Fruit fly (Drosophila melanogaster): ENCODE data around the gene Etfb.

The Etfb gene

DNA sequence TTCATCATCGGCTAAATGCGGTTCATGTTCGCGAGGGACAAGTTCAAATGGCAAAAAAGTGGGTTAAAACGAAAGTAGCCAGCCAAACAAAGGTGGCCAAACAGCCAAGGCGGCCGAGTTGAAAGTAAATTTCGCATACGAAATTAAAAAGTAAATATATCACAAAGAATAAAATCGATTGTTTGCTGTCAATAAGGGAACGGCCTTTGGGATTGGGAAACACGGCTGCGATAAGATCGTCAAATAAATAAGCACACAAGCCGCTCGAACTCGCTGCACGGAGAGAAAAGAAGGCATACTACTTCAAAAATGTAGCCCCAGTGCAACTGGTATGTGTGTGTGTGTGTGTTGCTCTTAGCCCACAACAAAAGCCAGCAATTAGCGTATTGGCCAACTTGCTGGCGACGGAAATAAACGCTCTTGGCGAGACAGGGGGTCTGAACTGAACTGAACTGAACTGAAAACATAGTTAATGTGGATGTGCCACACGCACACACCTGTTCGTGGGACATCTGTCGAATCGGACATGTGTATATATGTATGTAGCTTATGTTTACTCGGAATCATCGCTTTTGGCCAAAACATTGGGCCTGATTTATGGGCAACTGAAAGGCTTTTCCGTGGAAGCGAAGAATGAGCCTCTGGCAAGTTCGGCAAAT lies 14.7 kb downstream of the Etfb start:
- peak; percentile 1 for TF ChIP-seq CG32264 (GFP tag; optimal IDR thresholded peaks at IDR 0.05)
- TF ChIP-seq sv (GFP tag; optimal IDR thresholded peaks at IDR 0.05): no peak
- no peak for TF ChIP-seq dl (GFP tag; optimal IDR thresholded peaks at IDR 0.05; ENCODE audit: insufficient read depth in 1 of 2, partially characterized antibody in 2 of 2)
- TF ChIP-seq Jra (GFP tag; optimal IDR thresholded peaks at IDR 0.05): no peak
- no peak for TF ChIP-seq Rel (GFP tag; optimal IDR thresholded peaks at IDR 0.05)
- peak; percentile 26 for TF ChIP-seq Rel (tag; optimal IDR thresholded peaks at IDR 0.05)
- peak; percentile 38 for TF ChIP-seq rgr (GFP tag; optimal IDR thresholded peaks at IDR 0.05)
- TF ChIP-seq lola (GFP tag; optimal IDR thresholded peaks at IDR 0.05): no peak
- peak; percentile 21 for TF ChIP-seq fru (GFP tag; optimal IDR thresholded peaks at IDR 0.05)
- no peak for TF ChIP-seq Abd-B (GFP tag; optimal IDR thresholded peaks at IDR 0.05)
- no peak for TF ChIP-seq dsf (GFP tag; optimal IDR thresholded peaks at IDR 0.05; ENCODE audit: borderline replicate concordance)
- TF ChIP-seq Sp1 (GFP tag; optimal IDR thresholded peaks at IDR 0.05): no peak
- TF ChIP-seq Mio (GFP tag; optimal IDR thresholded peaks at IDR 0.05): no peak
- peak; percentile 9 for TF ChIP-seq Hnf4 (GFP tag; optimal IDR thresholded peaks at IDR 0.05)
- TF ChIP-seq woc (GFP tag; optimal IDR thresholded peaks at IDR 0.05): no peak
- peak; percentile 14 for TF ChIP-seq sage (GFP tag; optimal IDR thresholded peaks at IDR 0.05)
- no peak for TF ChIP-seq ey (GFP tag; optimal IDR thresholded peaks at IDR 0.05)
- TF ChIP-seq Dfd (GFP tag; optimal IDR thresholded peaks at IDR 0.05): no peak
- TF ChIP-seq psq (GFP tag; optimal IDR thresholded peaks at IDR 0.05): peak; percentile 36
- peak; percentile 23 for TF ChIP-seq OdsH (GFP tag; optimal IDR thresholded peaks at IDR 0.05)
- no peak for TF ChIP-seq CrebA (GFP tag; optimal IDR thresholded peaks at IDR 0.05; ENCODE audit: borderline replicate concordance)
- TF ChIP-seq dmrt93B (GFP tag; optimal IDR thresholded peaks at IDR 0.05): peak; percentile 3
- TF ChIP-seq jim (GFP tag; optimal IDR thresholded peaks at IDR 0.05): no peak
- no peak for TF ChIP-seq usp (GFP tag; optimal IDR thresholded peaks at IDR 0.05)
- TF ChIP-seq h (GFP tag; optimal IDR thresholded peaks at IDR 0.05): peak; percentile 16
- TF ChIP-seq Hr83 (GFP tag; optimal IDR thresholded peaks at IDR 0.05; ENCODE audit: poor library complexity, severe bottlenecking): peak; percentile 50
- TF ChIP-seq tai (GFP tag; optimal IDR thresholded peaks at IDR 0.05): no peak
- TF ChIP-seq br (GFP tag; optimal IDR thresholded peaks at IDR 0.05): peak; percentile 54
- no peak for TF ChIP-seq N (GFP tag; optimal IDR thresholded peaks at IDR 0.05)
- TF ChIP-seq GATAd (GFP tag; optimal IDR thresholded peaks at IDR 0.05): no peak
- TF ChIP-seq foxo (GFP tag; optimal IDR thresholded peaks at IDR 0.05): peak in 1 of 2 experiments; percentile 44
- TF ChIP-seq Hr78 (GFP tag; optimal IDR thresholded peaks at IDR 0.05): no peak
- TF ChIP-seq CG9705 (GFP tag; optimal IDR thresholded peaks at IDR 0.05): no peak
- no peak for TF ChIP-seq HLH106 (tag; optimal IDR thresholded peaks at IDR 0.05)
- TF ChIP-seq pan (optimal IDR thresholded peaks at IDR 0.05): no peak
- TF ChIP-seq Dif (GFP tag; optimal IDR thresholded peaks at IDR 0.05; ENCODE audit: partially characterized antibody): no peak
- TF ChIP-seq brk (GFP tag; optimal IDR thresholded peaks at IDR 0.05): no peak
- TF ChIP-seq Myc (optimal IDR thresholded peaks at IDR 0.05): no peak
- no peak for TF ChIP-seq Vsx2 (GFP tag; optimal IDR thresholded peaks at IDR 0.05; ENCODE audit: partially characterized antibody)

DNA sequence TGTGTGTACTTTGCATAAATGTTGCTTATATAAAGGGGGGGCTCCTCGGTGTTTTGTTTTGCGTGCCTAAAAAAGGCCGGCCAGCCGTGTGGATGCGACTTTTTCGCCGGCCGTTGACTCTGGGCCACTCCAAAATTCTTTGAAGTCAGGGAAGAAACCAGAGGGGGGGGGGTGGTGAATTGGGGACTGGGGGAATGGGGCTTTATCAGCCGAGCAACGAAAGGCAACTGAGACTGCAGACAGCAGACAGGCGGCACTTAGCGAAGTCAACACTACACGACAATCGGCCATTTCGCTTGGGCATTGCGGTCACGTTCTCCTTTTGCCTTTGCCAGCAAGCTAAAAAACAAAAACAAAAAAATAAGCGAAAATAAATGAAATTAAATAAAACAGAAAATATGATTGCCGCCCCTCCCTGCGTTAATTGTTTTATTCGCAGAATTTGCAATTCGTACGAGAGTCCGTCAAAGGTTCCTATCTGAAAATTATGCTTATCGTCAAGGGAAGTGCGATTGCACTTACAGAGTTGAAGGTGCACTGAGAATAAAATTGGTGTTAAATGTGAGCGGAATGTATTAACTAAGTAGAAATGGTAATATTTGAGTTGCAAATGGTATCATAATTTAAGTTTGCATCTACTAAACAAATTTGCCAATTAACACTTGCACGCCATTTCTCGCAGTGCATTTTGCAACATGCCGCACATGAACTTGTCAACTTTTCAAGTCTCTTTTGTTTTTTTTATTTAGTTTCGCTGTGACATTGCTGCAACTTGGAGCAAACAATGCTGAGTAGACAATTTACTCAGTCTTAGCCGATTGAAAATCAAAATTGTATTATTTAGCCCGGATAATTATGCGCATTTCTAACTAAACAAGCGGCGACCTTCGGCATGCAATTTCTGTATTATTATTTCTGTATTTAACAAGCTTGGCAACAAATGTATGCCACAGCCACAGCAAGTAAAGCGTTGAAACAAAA lies 16.4 kb downstream of the Etfb start:
- no peak for TF ChIP-seq CG9705 (GFP tag; optimal IDR thresholded peaks at IDR 0.05)
- no peak for TF ChIP-seq sv (GFP tag; optimal IDR thresholded peaks at IDR 0.05)
- peak; percentile 55 for TF ChIP-seq OdsH (GFP tag; optimal IDR thresholded peaks at IDR 0.05)
- peak; percentile 70 for TF ChIP-seq ey (GFP tag; optimal IDR thresholded peaks at IDR 0.05)
- no peak for TF ChIP-seq usp (GFP tag; optimal IDR thresholded peaks at IDR 0.05)
- no peak for TF ChIP-seq Myc (optimal IDR thresholded peaks at IDR 0.05)
- no peak for TF ChIP-seq Vsx2 (GFP tag; optimal IDR thresholded peaks at IDR 0.05; ENCODE audit: partially characterized antibody)
- TF ChIP-seq HLH106 (tag; optimal IDR thresholded peaks at IDR 0.05): peak; percentile 72
- no peak for TF ChIP-seq N (GFP tag; optimal IDR thresholded peaks at IDR 0.05)
- TF ChIP-seq Dfd (GFP tag; optimal IDR thresholded peaks at IDR 0.05): no peak
- TF ChIP-seq brk (GFP tag; optimal IDR thresholded peaks at IDR 0.05): peak; percentile 21
- peak; percentile 65 for TF ChIP-seq br (GFP tag; optimal IDR thresholded peaks at IDR 0.05)
- peak; percentile 13 for TF ChIP-seq Rel (GFP tag; optimal IDR thresholded peaks at IDR 0.05)
- peak; percentile 52 for TF ChIP-seq Rel (tag; optimal IDR thresholded peaks at IDR 0.05)
- TF ChIP-seq pan (optimal IDR thresholded peaks at IDR 0.05): no peak
- TF ChIP-seq Hr83 (GFP tag; optimal IDR thresholded peaks at IDR 0.05; ENCODE audit: poor library complexity, severe bottlenecking): peak; percentile 61
- peak; percentile 88 for TF ChIP-seq fru (GFP tag; optimal IDR thresholded peaks at IDR 0.05)
- TF ChIP-seq Hr78 (GFP tag; optimal IDR thresholded peaks at IDR 0.05): no peak
- peak; percentile 55 for TF ChIP-seq rgr (GFP tag; optimal IDR thresholded peaks at IDR 0.05)
- no peak for TF ChIP-seq CrebA (GFP tag; optimal IDR thresholded peaks at IDR 0.05; ENCODE audit: borderline replicate concordance)
- TF ChIP-seq GATAd (GFP tag; optimal IDR thresholded peaks at IDR 0.05): no peak
- no peak for TF ChIP-seq dsf (GFP tag; optimal IDR thresholded peaks at IDR 0.05; ENCODE audit: borderline replicate concordance)
- no peak for TF ChIP-seq lola (GFP tag; optimal IDR thresholded peaks at IDR 0.05)
- TF ChIP-seq Mio (GFP tag; optimal IDR thresholded peaks at IDR 0.05): no peak
- TF ChIP-seq Abd-B (GFP tag; optimal IDR thresholded peaks at IDR 0.05): no peak
- peak; percentile 27 for TF ChIP-seq Jra (GFP tag; optimal IDR thresholded peaks at IDR 0.05)
- TF ChIP-seq foxo (GFP tag; optimal IDR thresholded peaks at IDR 0.05): peak in 1 of 2 experiments; percentile 85
- TF ChIP-seq jim (GFP tag; optimal IDR thresholded peaks at IDR 0.05): no peak
- peak; percentile 72 for TF ChIP-seq sage (GFP tag; optimal IDR thresholded peaks at IDR 0.05)
- peak; percentile 70 for TF ChIP-seq woc (GFP tag; optimal IDR thresholded peaks at IDR 0.05)
- peak; percentile 71 for TF ChIP-seq dmrt93B (GFP tag; optimal IDR thresholded peaks at IDR 0.05)
- TF ChIP-seq Hnf4 (GFP tag; optimal IDR thresholded peaks at IDR 0.05): peak; percentile 75
- no peak for TF ChIP-seq dl (GFP tag; optimal IDR thresholded peaks at IDR 0.05; ENCODE audit: insufficient read depth in 1 of 2, partially characterized antibody in 2 of 2)
- TF ChIP-seq Sp1 (GFP tag; optimal IDR thresholded peaks at IDR 0.05): peak; percentile 11
- TF ChIP-seq tai (GFP tag; optimal IDR thresholded peaks at IDR 0.05): no peak
- TF ChIP-seq psq (GFP tag; optimal IDR thresholded peaks at IDR 0.05): peak; percentile 21
- TF ChIP-seq CG32264 (GFP tag; optimal IDR thresholded peaks at IDR 0.05): peak; percentile 59

Data from whole organism, wandering third instar larva.